Worm (Caenorhabditis elegans) whole organism, mixed stage, embryonic: ENCODE data around the gene C08G9.1.

ENCODE experiments used
- M03D4.4 ChIP-seq: sonication (generic microtip); optimal IDR thresholded peaks from 2 replicates; lab custom pipeline; 2017; ENCODE audit warnings: mild to moderate bottlenecking, missing genetic modification characterization, missing compliant biosample characterization
- bed-3 ChIP-seq: fragments of 200-800 bp; sonication (Bioruptor generic); optimal IDR thresholded peaks from 3 replicates; lab custom pipeline; 2018; ENCODE audit warnings: mild to moderate bottlenecking, missing genetic modification characterization, moderate library complexity, missing compliant biosample characterization
- blmp-1 ChIP-seq: fragments of 150-350 bp; optimal IDR thresholded peaks from 2 replicates; lab custom pipeline; 2014; ENCODE audit warnings: missing biosample characterization, missing genetic modification characterization
- ceh-39 ChIP-seq: fragments of 150-350 bp; optimal IDR thresholded peaks from 2 replicates; lab custom pipeline; 2014; ENCODE audit warnings: missing biosample characterization, missing genetic modification characterization
- ceh-43 ChIP-seq: fragments of 200-800 bp; sonication (Bioruptor generic); optimal IDR thresholded peaks from 2 replicates; lab custom pipeline; 2018; ENCODE audit warnings: mild to moderate bottlenecking, missing genetic modification characterization, moderate library complexity, missing compliant biosample characterization
- ces-1 ChIP-seq: fragments of 150-350 bp; optimal IDR thresholded peaks from 2 replicates; lab custom pipeline; 2014; ENCODE audit warnings: missing biosample characterization, missing genetic modification reagents, missing genetic modification characterization
- cnd-1 ChIP-seq: fragments of 200-800 bp; sonication (Bioruptor generic); optimal IDR thresholded peaks from 2 replicates; lab custom pipeline; 2018; ENCODE audit warnings: mild to moderate bottlenecking, missing genetic modification characterization, missing compliant biosample characterization
- drap-1 ChIP-seq: fragments of 200-800 bp; sonication (Bioruptor generic); optimal IDR thresholded peaks from 3 replicates; lab custom pipeline; 2018; ENCODE audit warnings: mild to moderate bottlenecking, missing genetic modification characterization, missing compliant biosample characterization
- elt-1 ChIP-seq: sonication (generic microtip); optimal IDR thresholded peaks from 2 replicates; lab custom pipeline; 2017; ENCODE audit warnings: missing genetic modification characterization, mild to moderate bottlenecking, missing compliant biosample characterization, antibody characterized with exemption, moderate library complexity, borderline replicate concordance; ENCODE audit not compliant: insufficient read depth
- elt-3 ChIP-seq: fragments of 150-350 bp; optimal IDR thresholded peaks from 2 replicates; lab custom pipeline; 2014; ENCODE audit warnings: missing biosample characterization, missing genetic modification characterization
- flh-1 ChIP-seq: fragments of 200-800 bp; sonication (Bioruptor generic); optimal IDR thresholded peaks from 2 replicates; lab custom pipeline; 2018; ENCODE audit warnings: mild to moderate bottlenecking, missing genetic modification characterization, moderate library complexity, missing compliant biosample characterization
- hlh-1 ChIP-seq: fragments of 150-350 bp; optimal IDR thresholded peaks from 2 replicates; lab custom pipeline; 2014; ENCODE audit warnings: missing biosample characterization, missing genetic modification reagents, missing genetic modification characterization
- lin-13 ChIP-seq: fragments of 150-350 bp; optimal IDR thresholded peaks from 2 replicates; lab custom pipeline; 2014; ENCODE audit warnings: missing biosample characterization, missing genetic modification characterization
- lin-32 ChIP-seq: fragments of 200-800 bp; sonication (Bioruptor generic); optimal IDR thresholded peaks from 2 replicates; lab custom pipeline; 2018; ENCODE audit warnings: mild to moderate bottlenecking, missing genetic modification characterization, missing compliant biosample characterization
- mab-5 ChIP-seq: fragments of 150-350 bp; optimal IDR thresholded peaks from 2 replicates; lab custom pipeline; 2014; ENCODE audit warnings: missing biosample characterization, missing genetic modification characterization
- mep-1 ChIP-seq: fragments of 150-350 bp; optimal IDR thresholded peaks from 2 replicates; lab custom pipeline; 2017; ENCODE audit warnings: missing biosample characterization, missing genetic modification reagents, missing genetic modification characterization, inconsistent platforms
- mls-2 ChIP-seq: sonication (generic microtip); optimal IDR thresholded peaks from 2 replicates; lab custom pipeline; 2016; ENCODE audit warnings: mild to moderate bottlenecking, missing genetic modification characterization, moderate library complexity, missing compliant biosample characterization
- nhr-12 ChIP-seq: fragments of 150-350 bp; optimal IDR thresholded peaks from 2 replicates; lab custom pipeline; 2014; ENCODE audit warnings: missing biosample characterization, missing genetic modification characterization
- nhr-2 ChIP-seq: fragments of 150-350 bp; optimal IDR thresholded peaks from 2 replicates; lab custom pipeline; 2014; ENCODE audit warnings: missing biosample characterization, missing genetic modification characterization
- nhr-237 ChIP-seq: fragments of 150-350 bp; optimal IDR thresholded peaks from 2 replicates; lab custom pipeline; 2014; ENCODE audit warnings: missing biosample characterization, missing genetic modification characterization
- nhr-28 ChIP-seq: fragments of 150-350 bp; optimal IDR thresholded peaks from 2 replicates; lab custom pipeline; 2014; ENCODE audit warnings: missing biosample characterization, missing genetic modification characterization
- nhr-76 ChIP-seq: sonication (generic microtip); optimal IDR thresholded peaks from 2 replicates; lab custom pipeline; 2017; ENCODE audit warnings: missing biosample characterization, missing genetic modification characterization
- pha-4 ChIP-seq: fragments of 150-350 bp; optimal IDR thresholded peaks from 2 replicates; lab custom pipeline; 2018; ENCODE audit warnings: missing biosample characterization, missing genetic modification reagents, missing genetic modification characterization
- snpc-4 ChIP-seq: fragments of 150-350 bp; optimal IDR thresholded peaks from 2 replicates; lab custom pipeline; 2014; ENCODE audit warnings: missing biosample characterization, missing genetic modification characterization
- sptf-1 ChIP-seq: sonication (generic microtip); optimal IDR thresholded peaks from 2 replicates; lab custom pipeline; 2017; ENCODE audit warnings: mild to moderate bottlenecking, missing genetic modification characterization, moderate library complexity, missing compliant biosample characterization
- tbx-8 ChIP-seq: fragments of 200-800 bp; sonication (Bioruptor generic); optimal IDR thresholded peaks from 2 replicates; lab custom pipeline; 2018; ENCODE audit warnings: mild to moderate bottlenecking, missing genetic modification characterization, moderate library complexity, missing compliant biosample characterization
- unc-120 ChIP-seq: sonication (generic microtip); optimal IDR thresholded peaks from 2 replicates; lab custom pipeline; 2017; ENCODE audit warnings: missing genetic modification characterization, missing compliant biosample characterization; ENCODE audit not compliant: poor library complexity, severe bottlenecking
- unc-39 ChIP-seq: fragments of 150-350 bp; optimal IDR thresholded peaks from 2 replicates; lab custom pipeline; 2014; ENCODE audit warnings: missing biosample characterization, missing genetic modification characterization
- unc-62 ChIP-seq: fragments of 150-350 bp; optimal IDR thresholded peaks from 2 replicates; lab custom pipeline; 2014; ENCODE audit warnings: missing biosample characterization, missing genetic modification reagents, missing genetic modification characterization
- ztf-11 ChIP-seq: fragments of 150-350 bp; optimal IDR thresholded peaks from 2 replicates; lab custom pipeline; 2014; ENCODE audit warnings: missing biosample characterization, missing genetic modification characterization

The C08G9.1 gene

ce11 chrIV:7659481-7659880 lies 918 bp downstream of the C08G9.1 start:
- TF ChIP-seq nhr-12 (tag; lab: Kevin White, UChicago) (no peak), nhr-28 (tag; lab: Kevin White, UChicago) (no peak), mls-2 (tag; lab: Kevin White, UChicago) (no peak), unc-62 (peak; percentile 9)

- TF ChIP-seq lin-13 (no peak), bed-3 (GFP tag; lab: Kevin White, UChicago) (no peak), ces-1 (GFP tag; lab: Kevin White, UChicago) (peak; percentile 59), nhr-76 (tag; lab: Kevin White, UChicago) (no peak)
These were observed 3.0 kb downstream of the C08G9.1 start for ce11 chrIV:7661569-7661968.

- TF ChIP-seq snpc-4 (tag; lab: Kevin White, UChicago), result no peak
- no peak for TF ChIP-seq nhr-2 (tag; lab: Kevin White, UChicago)
- no peak for TF ChIP-seq hlh-1 (tag; lab: Kevin White, UChicago)
- no peak for TF ChIP-seq ceh-43
- no peak for TF ChIP-seq nhr-237 (tag; lab: Kevin White, UChicago)
- no peak for TF ChIP-seq nhr-28 (tag; lab: Kevin White, UChicago)
- TF ChIP-seq mab-5, result no peak
- no peak for TF ChIP-seq elt-1 (tag; lab: Kevin White, UChicago)
These were observed 4.4 kb downstream of the C08G9.1 start for ce11 chrIV:7663006-7663405.

- TF ChIP-seq tbx-8 (GFP tag; lab: Kevin White, UChicago) (no peak), unc-39 (no peak), lin-32 (GFP tag; lab: Kevin White, UChicago) (no peak), M03D4.4 (tag; lab: Kevin White, UChicago) (no peak)
These were observed 14.3 kb downstream of the C08G9.1 start, which contains the start of gene C08G9.2 for ce11 chrIV:7672872-7673271. TSS of gene C08G9.2 (minus strand) at chrIV:7672972.

DNA sequence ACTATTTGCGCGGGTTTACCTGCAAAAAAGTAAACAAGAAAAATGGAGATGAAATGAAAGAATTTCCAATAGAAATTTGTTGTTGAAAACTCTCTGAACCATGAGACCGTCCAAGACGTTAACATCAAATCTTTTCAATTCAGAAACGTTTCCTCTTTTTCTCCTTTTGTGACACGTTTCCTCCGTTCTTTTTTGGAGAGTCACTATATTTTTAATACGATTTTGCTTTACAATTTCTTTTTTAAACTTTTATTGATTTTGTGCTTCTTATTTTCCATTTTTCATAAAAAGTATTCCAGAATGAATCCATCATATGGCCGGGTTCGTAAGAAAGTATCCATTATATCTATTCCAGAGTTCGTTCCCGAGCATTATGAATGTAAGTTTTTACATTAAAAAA lies 16.3 kb downstream of the C08G9.1 start, which contains the start of gene itr-1:
Gene itr-1 (plus strand): TSS at position 301 of the 400 bp plus-strand sequence.
- TF ChIP-seq cnd-1 (tag; lab: Kevin White, UChicago) (no peak), nhr-237 (tag; lab: Kevin White, UChicago) (no peak), unc-39 (no peak), lin-13 (no peak), snpc-4 (tag; lab: Kevin White, UChicago) (no peak), hlh-1 (tag; lab: Kevin White, UChicago) (no peak), ztf-11 (tag; lab: Kevin White, UChicago) (no peak), mls-2 (tag; lab: Kevin White, UChicago) (no peak), nhr-2 (tag; lab: Kevin White, UChicago) (no peak), sptf-1 (tag; lab: Kevin White, UChicago) (no peak), nhr-28 (tag; lab: Kevin White, UChicago) (no peak), ces-1 (GFP tag; lab: Kevin White, UChicago) (no peak), ceh-39 (no peak), elt-3 (tag; lab: Kevin White, UChicago) (no peak), flh-1 (no peak), nhr-12 (tag; lab: Kevin White, UChicago) (no peak), mep-1 (no peak), drap-1 (GFP tag; lab: Kevin White, UChicago) (no peak)

DNA sequence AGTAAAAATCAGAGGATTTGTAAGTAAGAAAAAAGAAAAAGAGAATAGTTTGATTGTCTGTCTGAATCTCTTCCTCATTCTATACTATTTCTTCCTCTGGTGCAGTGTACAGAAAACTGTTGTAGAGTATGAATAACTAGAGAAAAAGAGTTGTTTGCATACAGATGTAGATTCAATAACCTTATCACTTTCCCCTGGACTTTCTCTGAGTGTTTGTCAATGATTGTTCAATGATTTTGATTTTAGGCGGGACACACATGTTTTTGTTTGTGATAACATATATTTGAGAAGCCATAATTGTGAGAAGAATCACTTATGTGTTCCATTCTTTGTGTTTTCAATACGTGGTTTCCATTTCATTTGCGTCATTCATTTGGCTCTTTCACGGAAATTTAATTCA lies 20.6 kb downstream of the C08G9.1 start:
- TF ChIP-seq lin-13 (no peak), nhr-76 (tag; lab: Kevin White, UChicago) (no peak), ceh-43 (no peak), mab-5 (no peak)

- no peak for TF ChIP-seq lin-32 (GFP tag; lab: Kevin White, UChicago)
- TF ChIP-seq unc-120 (tag; lab: Kevin White, UChicago), result no peak
- no peak for TF ChIP-seq lin-13
- no peak for TF ChIP-seq unc-39
- no peak for TF ChIP-seq mab-5
- no peak for TF ChIP-seq blmp-1 (tag; lab: Kevin White, UChicago)
- TF ChIP-seq pha-4 (tag; lab: Kevin White, UChicago), result no peak
- no peak for TF ChIP-seq mls-2 (tag; lab: Kevin White, UChicago)
- TF ChIP-seq drap-1 (GFP tag; lab: Kevin White, UChicago), result no peak
- TF ChIP-seq ceh-43, result no peak
- no peak for TF ChIP-seq unc-62
- TF ChIP-seq sptf-1 (tag; lab: Kevin White, UChicago), result no peak
- no peak for TF ChIP-seq elt-1 (tag; lab: Kevin White, UChicago)
- no peak for TF ChIP-seq mep-1
- no peak for TF ChIP-seq cnd-1 (tag; lab: Kevin White, UChicago)
- TF ChIP-seq nhr-2 (tag; lab: Kevin White, UChicago), result no peak
- no peak for TF ChIP-seq tbx-8 (GFP tag; lab: Kevin White, UChicago)
- TF ChIP-seq, all 35 proteins: peak for 0
These were observed 30.8 kb downstream of the C08G9.1 start for ce11 chrIV:7689326-7689725.
